Fruit fly (Drosophila melanogaster): ENCODE data around the gene Lkb1.

DNA sequence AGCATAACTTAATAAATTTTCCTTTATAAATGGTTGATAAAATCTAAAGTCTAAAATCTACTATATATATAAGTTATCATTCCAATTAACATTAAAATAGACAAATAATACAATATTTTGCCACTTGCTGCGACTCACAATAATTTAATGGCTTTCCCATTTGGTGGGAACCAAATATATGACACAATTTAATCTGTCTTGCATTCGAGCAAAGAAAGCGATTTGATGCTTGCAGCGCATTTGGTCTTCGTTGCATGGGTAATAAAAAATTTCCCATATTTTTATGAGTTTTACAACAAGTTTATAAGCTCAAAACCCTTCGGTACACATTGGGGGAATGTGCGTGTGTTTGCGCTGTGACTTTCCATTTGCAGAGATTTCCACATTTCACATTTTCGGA, 50.4 kb downstream of the Lkb1 start:
- TF ChIP-seq CG8478 (optimal IDR thresholded peaks at IDR 0.05) (no peak), CTCF (optimal IDR thresholded peaks at IDR 0.05) (no peak)
